Fruit fly (Drosophila melanogaster): ENCODE measurements around the gene CG31673.

DNA sequence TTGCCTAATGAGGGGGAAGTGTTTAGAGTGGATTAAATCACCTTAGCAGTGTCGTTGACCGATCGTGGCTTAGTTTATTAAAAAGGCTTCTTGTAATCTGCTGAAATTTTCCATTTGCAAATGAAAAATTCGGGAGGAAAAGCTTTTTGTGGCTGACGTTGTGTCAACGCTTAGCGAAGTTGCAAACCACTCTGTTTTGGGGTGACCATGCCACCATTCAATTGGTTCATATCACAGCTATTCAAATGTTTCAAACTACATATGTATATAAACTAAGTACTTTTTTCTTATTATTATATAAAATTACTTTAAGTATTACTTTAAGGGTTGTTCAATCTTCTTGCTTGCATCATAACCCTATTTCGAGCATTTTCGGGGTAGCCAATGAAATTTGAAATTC lies 22.2 kb downstream of the CG31673 start:
- TF ChIP-seq Pif1B (GFP tag; optimal IDR thresholded peaks at IDR 0.05): no peak
- TF ChIP-seq CG34367 (tag; optimal IDR thresholded peaks at IDR 0.05): no peak
- TF ChIP-seq CG4496 (GFP tag; IDR thresholded peaks at IDR 0.05): no peak
- no peak for TF ChIP-seq gl (tag; optimal IDR thresholded peaks at IDR 0.05)
- TF ChIP-seq EcR (GFP tag; optimal IDR thresholded peaks at IDR 0.05): no peak
- TF ChIP-seq CG13204 (GFP tag; optimal IDR thresholded peaks at IDR 0.05): no peak
- no peak for TF ChIP-seq CG15710 (tag; optimal IDR thresholded peaks at IDR 0.05)
- TF ChIP-seq CG32121 (GFP tag; IDR thresholded peaks at IDR 0.05): no peak
- no peak for TF ChIP-seq fd96Ca (GFP tag; IDR thresholded peaks at IDR 0.05)
- TF ChIP-seq Ets98B (GFP tag; IDR thresholded peaks at IDR 0.05): no peak
- TF ChIP-seq CG17806 (tag; optimal IDR thresholded peaks at IDR 0.05): no peak
